Worm (Caenorhabditis elegans) whole organism, late embryonic: ENCODE data around the gene E02H1.5.

ENCODE experiments used
- elt-2 ChIP-seq: sonication (generic microtip); optimal IDR thresholded peaks from 2 replicates; lab custom pipeline; 2016; ENCODE audit warnings: missing genetic modification reagents, missing genetic modification characterization, missing compliant biosample characterization
- pat-9 ChIP-seq: fragments of 200-800 bp; sonication (Bioruptor generic); optimal IDR thresholded peaks from 2 replicates; lab custom pipeline; 2018; ENCODE audit warnings: mild to moderate bottlenecking, missing genetic modification characterization, moderate library complexity, missing compliant biosample characterization
- tbx-2 ChIP-seq: sonication (generic microtip); optimal IDR thresholded peaks from 2 replicates; lab custom pipeline; 2016; ENCODE audit warnings: missing genetic modification characterization, missing compliant biosample characterization

DNA sequence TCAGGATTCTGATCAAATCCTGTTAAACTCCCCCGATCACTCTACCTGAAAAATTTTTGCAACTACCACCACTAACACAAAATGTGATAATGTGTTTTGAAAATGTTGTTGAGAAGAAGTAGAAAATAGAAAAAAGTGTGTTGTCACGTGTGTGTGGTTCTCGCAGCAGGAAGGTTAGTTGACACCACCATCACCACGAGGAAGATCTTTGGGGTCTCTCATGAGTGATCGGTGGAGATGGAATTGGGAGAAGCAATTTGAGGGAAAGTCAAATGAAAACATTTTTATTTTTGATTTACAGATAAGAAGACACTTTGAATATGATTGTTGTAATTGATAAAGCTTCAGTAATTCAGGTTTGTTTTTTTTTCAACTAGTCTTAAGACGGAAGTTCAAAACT, 6.7 kb downstream of the E02H1.5 start:
- no peak for TF ChIP-seq tbx-2 (tag; lab: Kevin White, UChicago)
- TF ChIP-seq pat-9 (tag; lab: Kevin White, UChicago): no peak
- no peak for TF ChIP-seq elt-2
